Fruit fly (Drosophila melanogaster) whole organism, pupa: ENCODE results near the gene CG12009.
A peak's percentile ranks its signal among the peaks of the same experiment; 100 is the strongest.

ENCODE experiments used
- CG10348 ChIP-seq: fragments of 200-800 bp; sonication (Bioruptor generic); IDR thresholded peaks from 2 replicates; pipeline ENCODE4 v1.3.6; 2022; ENCODE audit warnings: missing biosample characterization, missing genetic modification characterization
- CG12605 ChIP-seq: fragments of 200-800 bp; sonication (Bioruptor generic); IDR thresholded peaks from 2 replicates; pipeline ENCODE4 v1.3.6; 2022; ENCODE audit warnings: missing biosample characterization, missing genetic modification characterization
- CG13204 ChIP-seq: fragments of 200-800 bp; sonication (Bioruptor generic); optimal IDR thresholded peaks from 2 replicates; lab custom pipeline; 2018; ENCODE audit warnings: missing biosample characterization, mild to moderate bottlenecking, missing genetic modification characterization, moderate library complexity
- CG14655 ChIP-seq: fragments of 200-800 bp; sonication (Bioruptor generic); optimal IDR thresholded peaks from 3 replicates; lab custom pipeline; 2017; ENCODE audit warnings: mild to moderate bottlenecking, missing biosample characterization, missing genetic modification reagents, missing genetic modification characterization
- CG15710 ChIP-seq: fragments of 200-800 bp; sonication (Bioruptor generic); optimal IDR thresholded peaks from 2 replicates; lab custom pipeline; 2018; ENCODE audit warnings: missing biosample characterization, mild to moderate bottlenecking, missing genetic modification characterization, moderate library complexity
- CG17806 ChIP-seq: fragments of 200-800 bp; sonication (Bioruptor generic); optimal IDR thresholded peaks from 2 replicates; lab custom pipeline; 2018; ENCODE audit warnings: missing biosample characterization, mild to moderate bottlenecking, missing genetic modification characterization, moderate library complexity
- CG32121 ChIP-seq: fragments of 200-800 bp; sonication (Bioruptor generic); IDR thresholded peaks from 2 replicates; pipeline ENCODE4 v1.3.6; 2022; ENCODE audit warnings: missing biosample characterization, missing genetic modification characterization
- CG34367 ChIP-seq: fragments of 200-800 bp; sonication (Bioruptor generic); optimal IDR thresholded peaks from 2 replicates; lab custom pipeline; 2018; ENCODE audit warnings: missing biosample characterization, mild to moderate bottlenecking, missing genetic modification characterization
- CG4496 ChIP-seq: fragments of 200-800 bp; sonication (Bioruptor generic); IDR thresholded peaks from 3 replicates; pipeline ENCODE4 v1.3.6; 2022; ENCODE audit warnings: missing biosample characterization, missing genetic modification characterization
- CG8159 ChIP-seq: fragments of 200-800 bp; sonication (Bioruptor generic); optimal IDR thresholded peaks from 3 replicates; lab custom pipeline; 2018; ENCODE audit warnings: missing biosample characterization, mild to moderate bottlenecking, missing genetic modification characterization, moderate library complexity
- CG8301 ChIP-seq: fragments of 200-800 bp; sonication (Bioruptor generic); optimal IDR thresholded peaks from 2 replicates; lab custom pipeline; 2018; ENCODE audit warnings: missing biosample characterization, mild to moderate bottlenecking, missing genetic modification characterization
- CG9948 ChIP-seq: fragments of 200-800 bp; sonication (Bioruptor generic); optimal IDR thresholded peaks from 2 replicates; lab custom pipeline; 2018; ENCODE audit warnings: missing biosample characterization, mild to moderate bottlenecking, missing genetic modification characterization, moderate library complexity
- D1 ChIP-seq: fragments of 200-800 bp; sonication (Bioruptor generic); optimal IDR thresholded peaks from 2 replicates; lab custom pipeline; 2018; ENCODE audit warnings: missing biosample characterization, mild to moderate bottlenecking, missing genetic modification characterization, moderate library complexity
- EcR ChIP-seq: fragments of 200-800 bp; sonication (Bioruptor generic); optimal IDR thresholded peaks from 3 replicates; lab custom pipeline; 2019; ENCODE audit warnings: missing biosample characterization, missing genetic modification characterization, mild to moderate bottlenecking, moderate library complexity, missing genetic modification reagents
- Ets98B ChIP-seq: fragments of 200-800 bp; sonication (Bioruptor generic); IDR thresholded peaks from 2 replicates; pipeline ENCODE4 v1.3.6; 2022; ENCODE audit warnings: missing biosample characterization, missing genetic modification characterization
- Pif1A ChIP-seq: fragments of 200-800 bp; sonication (Bioruptor generic); optimal IDR thresholded peaks from 3 replicates; lab custom pipeline; 2016; ENCODE audit warnings: missing biosample characterization, missing genetic modification characterization
- Pif1B ChIP-seq: fragments of 200-800 bp; sonication (Bioruptor generic); optimal IDR thresholded peaks from 3 replicates; lab custom pipeline; 2016; ENCODE audit warnings: missing biosample characterization, missing genetic modification characterization
- Snoo ChIP-seq: fragments of 200-800 bp; sonication (Bioruptor generic); optimal IDR thresholded peaks from 3 replicates; lab custom pipeline; 2017; ENCODE audit warnings: missing biosample characterization, mild to moderate bottlenecking, missing genetic modification characterization, inconsistent platforms
- fd96Ca ChIP-seq: fragments of 200-800 bp; sonication (Bioruptor generic); IDR thresholded peaks from 3 replicates; pipeline ENCODE4 v1.3.6; 2022; ENCODE audit warnings: missing biosample characterization, missing genetic modification characterization
- gl ChIP-seq: fragments of 200-800 bp; sonication (Bioruptor generic); optimal IDR thresholded peaks from 2 replicates; lab custom pipeline; 2018; ENCODE audit warnings: missing biosample characterization, mild to moderate bottlenecking, missing genetic modification characterization
- rn ChIP-seq: fragments of 200-800 bp; sonication (Bioruptor generic); IDR thresholded peaks from 2 replicates; pipeline ENCODE4 v1.3.6; 2022; ENCODE audit warnings: missing biosample characterization, missing genetic modification characterization

Gene CG12009

dm6 chr3L:3249664-3249996, 41.6 kb upstream of the CG12009 start:
- TF ChIP-seq CG13204 (GFP tag; lab: Kevin White, UChicago) = no peak
- no peak for TF ChIP-seq CG17806
- TF ChIP-seq CG8159 (tag; lab: Kevin White, UChicago) = no peak
- no peak for TF ChIP-seq CG15710 (tag; lab: Kevin White, UChicago)
- TF ChIP-seq Pif1A (GFP tag; lab: Kevin White, UChicago) = no peak
- TF ChIP-seq Snoo (tag; lab: Kevin White, UChicago) = no peak
- TF ChIP-seq Ets98B (GFP tag; lab: Robert Waterston, UW) = no peak
- TF ChIP-seq CG10348 (GFP tag; lab: Robert Waterston, UW) = no peak
- TF ChIP-seq CG14655 (GFP tag; lab: Kevin White, UChicago) = no peak
- no peak for TF ChIP-seq CG9948 (tag; lab: Kevin White, UChicago)
- TF ChIP-seq CG34367 (tag; lab: Kevin White, UChicago) = no peak
- TF ChIP-seq rn (GFP tag; lab: Robert Waterston, UW) = no peak
- no peak for TF ChIP-seq D1
- TF ChIP-seq CG12605 (GFP tag; lab: Robert Waterston, UW) = no peak

- TF ChIP-seq fd96Ca (GFP tag; lab: Robert Waterston, UW) = peak; percentile 78
- TF ChIP-seq CG34367 (tag; lab: Kevin White, UChicago) = peak; percentile 72
- peak; percentile 96 for TF ChIP-seq CG8301
- peak; percentile 72 for TF ChIP-seq Pif1B (GFP tag; lab: Kevin White, UChicago)
- TF ChIP-seq Ets98B (GFP tag; lab: Robert Waterston, UW) = peak; percentile 76
- TF ChIP-seq Snoo (tag; lab: Kevin White, UChicago) = no peak
- peak; percentile 12; the same call in 1 of the 2 replicates for TF ChIP-seq rn (GFP tag; lab: Robert Waterston, UW)
- peak; percentile 85 for TF ChIP-seq CG4496 (GFP tag; lab: Robert Waterston, UW)
- peak; percentile 98 for TF ChIP-seq CG14655 (GFP tag; lab: Kevin White, UChicago)
- peak; percentile 80 for TF ChIP-seq CG32121 (GFP tag; lab: Robert Waterston, UW)
- peak; percentile 71 for TF ChIP-seq CG17806
- peak; percentile 73 for TF ChIP-seq CG10348 (GFP tag; lab: Robert Waterston, UW)
- peak; percentile 63 for TF ChIP-seq CG8159 (tag; lab: Kevin White, UChicago)
- peak; percentile 85 for TF ChIP-seq CG9948 (tag; lab: Kevin White, UChicago)
- peak; percentile 34 for TF ChIP-seq CG13204 (GFP tag; lab: Kevin White, UChicago)
- TF ChIP-seq CG15710 (tag; lab: Kevin White, UChicago) = peak; percentile 64
- no peak for TF ChIP-seq EcR (GFP tag; lab: Kevin White, UChicago)
- TF ChIP-seq Pif1A (GFP tag; lab: Kevin White, UChicago) = peak; percentile 81
- 0 out of 2 replicates have a peak, but pooled peaks have one; percentile 8 for TF ChIP-seq CG12605 (GFP tag; lab: Robert Waterston, UW)
- TF ChIP-seq gl (tag; lab: Kevin White, UChicago) = no peak
- TF ChIP-seq D1 = peak; percentile 52
Measured at dm6 chr3L:3249997-3250774, 41.1 kb upstream of the CG12009 start.

dm6 chr3L:3250922-3251658, 40.2 kb upstream of the CG12009 start:
- no peak for TF ChIP-seq Ets98B (GFP tag; lab: Robert Waterston, UW)
- no peak for TF ChIP-seq CG17806
- TF ChIP-seq CG4496 (GFP tag; lab: Robert Waterston, UW) = no peak
- no peak for TF ChIP-seq CG12605 (GFP tag; lab: Robert Waterston, UW)
- no peak for TF ChIP-seq CG9948 (tag; lab: Kevin White, UChicago)
- TF ChIP-seq fd96Ca (GFP tag; lab: Robert Waterston, UW) = no peak
- TF ChIP-seq CG14655 (GFP tag; lab: Kevin White, UChicago) = no peak
- TF ChIP-seq CG13204 (GFP tag; lab: Kevin White, UChicago) = no peak
- no peak for TF ChIP-seq D1
- no peak for TF ChIP-seq CG34367 (tag; lab: Kevin White, UChicago)
- TF ChIP-seq CG10348 (GFP tag; lab: Robert Waterston, UW) = no peak
- TF ChIP-seq Pif1B (GFP tag; lab: Kevin White, UChicago) = no peak

- TF ChIP-seq CG8301 (peak; percentile 9), Pif1B (GFP tag; lab: Kevin White, UChicago) (no peak), Snoo (tag; lab: Kevin White, UChicago) (no peak), CG12605 (GFP tag; lab: Robert Waterston, UW) (0 out of 2 replicates have a peak, but pooled peaks have one; percentile 20), Pif1A (GFP tag; lab: Kevin White, UChicago) (no peak), CG9948 (tag; lab: Kevin White, UChicago) (peak; percentile 0), CG8159 (tag; lab: Kevin White, UChicago) (no peak), CG10348 (GFP tag; lab: Robert Waterston, UW) (no peak), rn (GFP tag; lab: Robert Waterston, UW) (no peak), CG34367 (tag; lab: Kevin White, UChicago) (no peak), CG32121 (GFP tag; lab: Robert Waterston, UW) (0 out of 2 replicates have a peak, but pooled peaks have one; percentile 10), EcR (GFP tag; lab: Kevin White, UChicago) (no peak), CG14655 (GFP tag; lab: Kevin White, UChicago) (no peak), Ets98B (GFP tag; lab: Robert Waterston, UW) (no peak), CG13204 (GFP tag; lab: Kevin White, UChicago) (no peak), CG15710 (tag; lab: Kevin White, UChicago) (no peak), CG17806 (no peak), CG4496 (GFP tag; lab: Robert Waterston, UW) (no peak), D1 (no peak), fd96Ca (GFP tag; lab: Robert Waterston, UW) (no peak), gl (tag; lab: Kevin White, UChicago) (no peak)
Measured at dm6 chr3L:3251659-3252490, 39.4 kb upstream of the CG12009 start.
